Worm (Caenorhabditis elegans): ENCODE measurements around the gene spas-1.

The spas-1 gene

DNA sequence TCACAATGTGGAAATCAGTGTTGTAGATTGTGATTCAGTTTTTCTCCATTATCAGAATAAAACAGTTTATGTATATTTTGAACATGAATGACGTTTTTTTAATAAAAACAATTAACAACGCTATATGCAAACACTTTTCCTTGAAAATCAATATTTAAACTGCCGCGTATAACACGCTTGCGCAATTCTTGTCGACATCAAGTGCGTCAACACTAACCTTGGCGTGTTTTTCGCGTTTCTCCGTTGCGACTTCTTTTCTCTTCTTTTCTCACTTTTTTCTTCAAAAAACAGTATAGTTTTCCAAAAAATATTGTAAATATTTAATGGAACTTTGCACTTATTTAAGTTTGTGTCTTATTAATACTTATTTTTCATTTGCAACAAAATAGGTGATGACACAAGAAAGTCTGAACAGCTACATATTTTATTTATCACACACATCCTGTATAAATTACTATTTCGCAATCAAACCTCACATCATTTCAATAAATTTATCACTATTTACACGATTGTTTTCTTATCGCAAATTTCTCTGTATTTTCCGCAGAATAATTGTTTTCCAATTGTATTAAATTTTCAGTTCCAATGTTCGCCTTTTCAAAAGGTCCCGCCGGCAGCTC, at the start of gene spas-1:
spas-1 (plus strand) TSS at position 572 of the 620 bp plus-strand sequence.
- TF ChIP-seq unc-62 (GFP tag; optimal IDR thresholded peaks at IDR 0.05) = no peak

DNA sequence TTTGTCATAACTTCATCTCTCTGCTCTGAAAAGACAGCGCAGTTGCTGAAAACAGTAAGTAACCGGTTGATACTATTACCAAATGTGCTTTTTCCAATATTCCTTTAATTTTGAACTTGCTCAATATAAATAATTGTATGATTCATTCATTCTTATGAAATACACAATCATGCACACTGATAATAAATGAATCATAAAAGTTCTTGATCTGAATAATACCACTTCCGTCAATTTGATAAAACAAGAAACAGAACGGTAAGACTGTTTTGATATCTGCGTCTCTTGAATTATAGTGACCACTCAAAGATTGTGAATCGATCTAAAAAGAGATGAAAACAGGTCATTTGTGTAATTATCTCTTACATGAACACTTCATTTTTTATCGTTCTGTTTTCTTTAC, 49.3 kb upstream of the spas-1 start, which contains the start of gene F21C10.4:
F21C10.4 (plus strand) TSS at position 301 of the 400 bp plus-strand sequence.
- TF ChIP-seq unc-62 (GFP tag; optimal IDR thresholded peaks at IDR 0.05) = no peak

DNA sequence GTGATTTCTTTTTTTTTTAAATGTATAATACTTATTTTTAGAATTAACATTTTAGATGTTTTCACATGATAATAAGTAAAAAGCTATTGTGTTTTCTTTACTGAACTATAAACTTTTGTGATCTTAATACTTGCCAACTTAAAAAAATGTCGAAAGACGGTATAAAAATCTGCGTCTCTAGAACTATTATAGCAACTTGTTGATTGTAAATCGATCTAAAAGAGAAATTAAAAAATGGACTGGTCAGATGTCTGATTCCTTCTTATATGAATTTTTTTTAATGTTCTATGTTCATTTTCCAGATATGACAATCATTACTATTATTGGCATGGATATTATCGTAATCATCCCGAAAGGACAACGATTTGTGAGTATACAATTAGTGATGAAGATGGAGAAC, 47.8 kb upstream of the spas-1 start, which contains the start of gene F21C10.3:
F21C10.3 (plus strand) TSS at position 301 of the 400 bp plus-strand sequence.
- TF ChIP-seq unc-62 (GFP tag; optimal IDR thresholded peaks at IDR 0.05) = no peak

DNA sequence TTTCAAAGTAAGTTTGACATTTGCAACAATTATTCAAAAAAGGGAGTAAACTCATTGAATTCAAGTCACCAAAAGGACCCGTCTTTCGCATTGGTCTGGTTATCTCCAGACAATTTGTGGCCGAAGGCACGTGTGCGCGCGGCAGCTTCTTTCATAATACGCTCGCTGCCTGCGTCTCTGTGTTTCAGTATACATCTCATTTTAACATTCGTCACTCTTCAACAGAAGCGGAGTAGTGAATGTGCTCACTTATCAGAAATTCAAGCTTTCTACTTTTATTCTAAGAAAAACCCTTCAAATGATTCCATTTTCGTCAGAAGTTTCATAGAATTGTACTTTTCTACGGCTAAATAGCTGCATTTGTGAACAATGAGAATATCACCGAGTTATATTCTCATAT, 47.0 kb upstream of the spas-1 start:
- TF ChIP-seq unc-62 (GFP tag; optimal IDR thresholded peaks at IDR 0.05) = no peak

DNA sequence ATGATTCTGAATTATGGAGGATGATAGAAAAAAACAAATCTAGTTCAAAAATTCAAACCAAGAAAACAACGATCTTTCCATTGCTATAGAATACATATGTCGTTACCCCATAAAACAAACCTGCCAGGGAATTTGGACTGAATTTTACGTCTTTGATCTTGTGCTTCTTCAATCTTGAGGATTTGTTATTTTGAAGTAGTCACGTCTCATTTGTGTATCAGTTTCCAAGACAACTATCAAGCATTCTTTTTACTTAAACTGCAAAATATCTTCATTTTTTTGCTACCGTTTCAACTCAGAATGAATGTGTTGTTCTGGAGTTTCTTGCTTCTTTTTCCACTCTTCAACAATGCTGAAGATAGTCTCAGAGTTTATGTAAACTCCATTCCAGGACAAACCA, 44.8 kb upstream of the spas-1 start, which contains the start of gene F21C10.19:
F21C10.19 (plus strand) TSS at position 301 of the 400 bp plus-strand sequence.
- TF ChIP-seq unc-62 (GFP tag; optimal IDR thresholded peaks at IDR 0.05) = no peak

DNA sequence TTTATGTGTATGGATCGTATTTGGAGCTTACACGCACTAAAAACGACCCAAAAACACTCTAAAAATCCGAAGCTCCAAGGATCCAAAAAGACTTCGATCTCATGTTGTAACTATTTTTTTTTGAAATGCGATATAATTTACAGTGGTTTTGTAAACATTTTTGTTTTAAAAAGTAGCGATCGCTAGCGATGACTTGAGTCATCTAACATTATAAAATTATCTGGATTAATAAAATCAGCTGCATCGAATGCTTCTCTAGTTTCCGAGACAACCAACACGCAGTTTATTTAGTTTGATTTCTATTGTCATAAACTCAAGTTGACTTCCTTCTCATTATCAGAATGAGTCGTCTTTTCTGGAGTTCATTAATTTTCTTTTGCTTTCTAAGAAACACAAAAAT, 43.5 kb upstream of the spas-1 start, which contains the start of gene F21C10.1:
F21C10.1 (plus strand) TSS at position 301 of the 400 bp plus-strand sequence.
- TF ChIP-seq unc-62 (GFP tag; optimal IDR thresholded peaks at IDR 0.05) = no peak

DNA sequence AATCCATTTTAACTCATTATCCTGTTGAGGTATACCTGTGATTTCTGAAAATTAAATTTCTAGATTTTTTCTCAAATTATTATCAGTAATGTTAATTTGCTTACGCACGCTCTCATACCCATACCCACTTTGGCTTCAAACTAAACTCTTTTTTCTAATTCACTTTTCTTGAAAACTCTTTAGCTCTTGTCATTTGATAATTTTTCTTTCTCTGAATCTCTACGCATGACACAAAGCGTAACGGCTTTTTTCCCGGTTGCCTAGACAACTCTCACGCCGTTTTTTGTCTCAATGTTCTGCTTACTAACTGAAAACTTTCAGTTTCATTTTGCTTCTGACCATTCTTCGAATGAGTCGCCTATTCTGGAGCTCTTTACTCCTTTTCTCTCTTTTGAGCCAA, 41.6 kb upstream of the spas-1 start, which contains the start of gene B0222.1:
B0222.1 (plus strand) TSS at position 306 of the 400 bp plus-strand sequence.
- no peak for TF ChIP-seq unc-62 (GFP tag; optimal IDR thresholded peaks at IDR 0.05)

DNA sequence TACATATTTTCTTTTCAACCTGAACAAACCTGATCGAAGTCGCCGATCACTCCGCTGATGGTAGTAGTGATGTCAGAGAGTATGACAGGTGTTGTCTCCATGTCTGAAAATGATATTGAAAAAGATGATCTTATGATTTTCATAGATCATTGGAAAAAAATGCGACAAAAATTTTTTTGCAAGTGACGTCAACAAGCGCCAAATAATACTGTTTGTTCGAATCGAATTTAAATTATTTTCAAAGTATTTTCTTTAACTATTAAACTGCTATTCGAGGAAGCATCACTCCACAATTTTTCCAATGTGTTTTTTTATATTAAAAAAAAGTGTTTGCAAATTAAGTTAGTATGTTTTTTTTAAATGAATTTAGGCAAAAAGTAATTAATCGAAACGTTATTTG, 38.0 kb upstream of the spas-1 start, which contains the start of gene pitr-2:
pitr-2 (minus strand) TSS at position 101 of the 400 bp plus-strand sequence.
- no peak for TF ChIP-seq unc-62 (GFP tag; optimal IDR thresholded peaks at IDR 0.05)

DNA sequence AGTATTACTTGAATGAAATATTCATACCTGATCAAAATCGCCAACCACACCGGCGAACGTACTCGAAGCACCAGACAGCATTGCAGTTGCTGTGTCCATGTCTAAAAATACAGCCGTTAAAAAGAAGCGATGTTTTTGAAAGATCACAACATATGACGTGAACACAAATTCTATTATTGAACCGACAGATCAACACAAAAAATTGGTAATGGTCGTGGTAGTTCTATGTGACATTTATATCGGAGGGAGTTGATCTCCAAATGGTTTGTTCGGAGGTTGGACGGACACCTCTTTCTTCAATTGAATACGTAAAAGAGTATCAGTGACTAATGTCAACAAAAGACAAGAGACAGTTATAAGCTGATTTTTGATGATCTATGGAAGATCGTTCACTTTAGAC, 34.3 kb upstream of the spas-1 start, which contains the start of gene pitr-3:
pitr-3 (minus strand) TSS at position 101 of the 400 bp plus-strand sequence.
- no peak for TF ChIP-seq unc-62 (GFP tag; optimal IDR thresholded peaks at IDR 0.05)

DNA sequence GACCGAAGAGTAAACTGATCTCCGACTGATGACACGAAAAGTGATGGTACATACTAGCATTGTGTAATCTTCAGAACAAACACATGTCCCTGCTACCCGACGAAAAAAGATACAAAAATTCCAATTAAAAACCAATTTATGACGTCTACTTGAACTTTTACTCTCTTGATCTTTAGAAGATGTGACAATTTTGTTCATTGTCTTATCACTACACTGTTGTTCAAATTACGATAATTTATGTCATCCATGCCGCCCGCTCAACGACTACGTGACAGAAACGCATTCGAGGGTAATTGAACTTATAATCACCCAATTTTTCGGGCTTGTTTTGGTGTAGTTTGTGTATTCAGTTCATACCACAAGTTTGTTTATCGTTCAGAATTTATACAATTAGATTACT, 31.7 kb upstream of the spas-1 start:
- no peak for TF ChIP-seq unc-62 (GFP tag; optimal IDR thresholded peaks at IDR 0.05)

DNA sequence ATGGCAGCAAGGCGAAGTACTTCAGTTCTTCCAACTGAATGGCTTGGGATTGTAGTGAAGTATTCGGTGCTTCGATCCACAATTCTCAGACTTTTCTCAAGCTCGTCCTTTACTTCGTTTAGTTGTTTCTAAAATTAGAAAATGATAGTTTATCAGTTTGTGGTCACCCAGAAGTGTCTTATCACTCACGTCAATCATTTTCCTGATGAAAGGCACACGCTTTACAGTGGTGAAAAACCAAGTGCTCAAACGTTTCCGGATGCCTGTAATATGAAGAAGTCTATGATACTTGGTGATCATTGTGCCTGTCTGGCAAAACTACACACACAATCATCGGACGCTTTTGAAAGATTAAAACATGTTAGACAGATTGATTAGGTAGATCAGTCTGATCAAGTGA, 29.4 kb upstream of the spas-1 start:
- no peak for TF ChIP-seq unc-62 (GFP tag; optimal IDR thresholded peaks at IDR 0.05)

DNA sequence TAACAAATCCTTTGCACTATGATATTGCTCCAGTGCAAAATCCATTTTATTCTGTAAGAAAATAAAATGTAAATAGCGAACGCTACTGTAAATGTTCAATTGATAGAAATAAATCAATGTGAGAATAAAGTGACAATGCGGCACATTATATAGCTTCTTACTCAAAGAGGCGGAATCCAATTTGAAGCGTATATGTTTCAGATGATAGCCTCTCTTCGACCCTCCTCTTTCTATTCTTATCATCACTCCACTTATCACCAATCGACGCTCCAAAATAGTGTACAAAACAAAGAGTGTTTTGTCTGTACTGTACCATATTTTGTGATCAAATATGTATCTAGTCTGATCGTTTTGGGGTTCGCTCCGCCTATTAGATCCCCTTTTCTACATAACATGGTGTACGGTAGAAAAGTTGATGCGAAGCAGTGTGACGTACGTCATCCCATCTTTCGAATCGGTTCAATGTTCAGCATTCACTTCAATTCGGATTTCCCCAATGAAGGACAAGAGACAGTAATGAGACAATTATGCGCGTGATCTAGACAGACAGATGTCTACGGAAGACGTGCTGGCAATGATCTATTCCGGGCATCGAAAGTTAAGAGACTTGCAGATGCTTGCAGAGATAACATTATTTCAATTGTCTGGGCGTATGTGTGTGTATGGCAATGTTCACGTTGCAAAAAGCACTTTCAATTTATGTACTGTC, 28.6 kb upstream of the spas-1 start, which contains the start of gene spl-2:
spl-2 (minus strand) TSS at position 51 of the 709 bp plus-strand sequence.
- TF ChIP-seq unc-62 (GFP tag; optimal IDR thresholded peaks at IDR 0.05) = no peak

DNA sequence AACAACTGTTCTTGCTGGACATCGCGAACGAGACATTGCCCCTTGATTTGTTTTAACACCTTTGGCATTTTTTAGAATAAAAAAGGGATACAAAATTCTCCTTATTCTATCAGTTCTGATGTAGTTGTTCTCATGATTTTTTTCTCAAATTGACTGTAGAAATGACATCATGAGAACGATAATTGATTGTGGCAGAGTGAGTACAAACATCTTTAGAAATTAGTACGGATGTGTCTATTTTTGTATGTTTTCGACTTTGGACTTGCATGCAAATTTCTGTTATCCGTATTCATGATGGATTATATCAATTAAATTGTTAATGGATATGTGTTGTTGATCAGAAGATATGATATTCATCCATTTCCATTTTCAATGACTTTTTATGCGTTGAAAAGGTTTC, 27.4 kb upstream of the spas-1 start:
- TF ChIP-seq unc-62 (GFP tag; optimal IDR thresholded peaks at IDR 0.05) = no peak

DNA sequence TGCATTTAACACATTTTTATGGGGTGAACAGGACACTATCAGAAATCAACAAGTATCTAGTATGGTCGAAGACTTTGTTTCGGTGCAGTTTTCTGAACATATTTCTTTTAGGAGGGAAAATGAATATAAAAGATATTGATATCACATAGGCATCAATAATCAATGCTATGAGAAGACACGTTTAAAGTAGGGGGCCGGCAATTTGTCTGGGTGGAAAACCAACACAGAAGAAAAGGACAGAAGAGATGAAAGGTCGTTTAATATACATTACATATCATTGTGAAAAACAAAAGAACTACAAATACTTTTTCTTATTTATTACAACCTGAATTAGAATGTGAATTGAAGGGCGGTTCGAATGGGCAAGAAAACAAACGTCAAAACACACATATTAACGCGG, 23.2 kb upstream of the spas-1 start:
- TF ChIP-seq unc-62 (GFP tag; optimal IDR thresholded peaks at IDR 0.05) = no peak

DNA sequence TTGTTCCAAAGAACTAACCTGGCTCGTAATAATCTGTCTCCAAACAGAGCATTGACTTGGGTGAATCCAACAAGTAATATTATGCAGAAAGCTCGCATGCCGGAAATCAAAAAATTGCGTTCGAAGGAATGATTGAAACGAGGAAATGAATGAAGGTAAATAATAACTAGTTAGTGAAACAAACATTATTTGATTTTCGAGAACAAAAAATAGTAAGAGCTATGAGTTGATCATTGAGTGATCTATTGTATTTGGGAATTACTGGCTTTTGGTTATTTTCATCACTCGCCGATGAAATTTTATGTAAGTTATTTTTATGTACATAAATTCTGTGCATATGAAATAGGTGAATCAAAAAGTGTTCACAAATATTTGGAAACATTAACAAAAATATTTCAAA, 20.8 kb upstream of the spas-1 start, which contains the start of gene B0222.5:
B0222.5 (minus strand) TSS at position 101 of the 400 bp plus-strand sequence.
- no peak for TF ChIP-seq unc-62 (GFP tag; optimal IDR thresholded peaks at IDR 0.05)

DNA sequence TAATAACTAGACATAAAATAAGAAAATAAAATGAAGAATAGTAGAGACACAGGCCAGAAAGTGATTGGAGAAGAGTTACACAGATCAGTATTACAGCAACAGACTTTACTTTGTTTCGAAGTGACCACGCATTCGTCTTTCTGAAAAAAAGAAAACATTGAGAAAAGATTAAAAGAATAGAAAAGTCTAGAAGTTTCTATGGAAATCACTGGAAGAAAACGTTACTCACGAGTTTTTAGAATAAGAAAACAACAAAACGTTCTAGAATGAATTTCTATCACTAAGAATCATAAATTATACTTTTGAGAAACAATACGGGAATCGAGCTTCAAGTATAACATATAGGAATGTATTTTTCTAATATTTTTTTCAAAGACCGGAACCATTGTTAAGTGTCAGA, 20.0 kb upstream of the spas-1 start:
- no peak for TF ChIP-seq unc-62 (GFP tag; optimal IDR thresholded peaks at IDR 0.05)

DNA sequence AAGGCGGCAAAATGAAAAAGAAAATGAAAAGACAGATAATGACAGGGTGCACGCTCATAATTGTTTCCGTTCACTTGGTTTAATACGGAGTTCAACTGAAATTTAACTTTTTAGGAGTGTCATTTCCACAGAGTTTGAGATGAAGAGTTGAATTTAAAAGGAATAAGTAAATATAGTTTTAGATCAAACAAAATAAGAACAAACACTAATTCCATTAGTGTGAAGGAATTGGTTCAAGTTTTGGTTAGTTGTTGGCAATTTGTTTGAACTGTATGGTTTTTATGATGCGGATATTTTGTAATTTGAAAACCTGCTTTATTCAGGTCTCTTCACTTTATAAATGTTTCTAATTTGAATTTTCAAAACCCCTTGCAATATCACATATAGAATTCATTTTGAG, 18.9 kb upstream of the spas-1 start, which contains the start of gene B0222.15:
B0222.15 (minus strand) TSS at position 101 of the 400 bp plus-strand sequence.
- no peak for TF ChIP-seq unc-62 (GFP tag; optimal IDR thresholded peaks at IDR 0.05)
